Fruit fly (Drosophila melanogaster) whole organism, embryonic: Measurements from ENCODE around the gene Syx1A.

Source experiments
- Antp ChIP-seq: fragments of 200-800 bp; sonication (Bioruptor generic); optimal IDR thresholded peaks from 3 replicates; lab custom pipeline; 2016; ENCODE audit warnings: missing biosample characterization, missing genetic modification characterization
- Atf-2 ChIP-seq: fragments of 200-800 bp; sonication (Bioruptor generic); optimal IDR thresholded peaks from 2 replicates; lab custom pipeline; 2016; ENCODE audit warnings: missing biosample characterization, missing genetic modification characterization
- Atf6 ChIP-seq: fragments of 200-800 bp; sonication (Bioruptor generic); IDR thresholded peaks from 2 replicates; pipeline ENCODE4 v1.3.6; 2022; ENCODE audit warnings: missing biosample characterization, missing genetic modification characterization
- CG11695 ChIP-seq: fragments of 200-800 bp; sonication (Bioruptor generic); IDR thresholded peaks from 3 replicates; pipeline ENCODE4 v1.3.6; 2022; ENCODE audit warnings: missing biosample characterization, missing genetic modification characterization
- CG12219 ChIP-seq: fragments of 200-800 bp; sonication (Bioruptor generic); optimal IDR thresholded peaks from 3 replicates; lab custom pipeline; 2018; ENCODE audit warnings: missing biosample characterization, mild to moderate bottlenecking, missing genetic modification characterization
- CG15696 ChIP-seq: fragments of 200-800 bp; sonication (Bioruptor generic); optimal IDR thresholded peaks from 2 replicates; lab custom pipeline; 2019; ENCODE audit warnings: missing biosample characterization, mild to moderate bottlenecking, missing genetic modification characterization, moderate library complexity
- CG1603 ChIP-seq: fragments of 200-800 bp; sonication (Bioruptor generic); optimal IDR thresholded peaks from 2 replicates; lab custom pipeline; 2019; ENCODE audit warnings: missing biosample characterization, mild to moderate bottlenecking, missing genetic modification characterization, moderate library complexity
- CG3726 ChIP-seq: fragments of 200-800 bp; sonication (Bioruptor generic); IDR thresholded peaks from 3 replicates; pipeline ENCODE4, ENCODE4 v1.3.6; 2022; ENCODE audit warnings: missing biosample characterization, missing genetic modification characterization
- CG4282 ChIP-seq: fragments of 200-800 bp; sonication (Bioruptor generic); optimal IDR thresholded peaks from 2 replicates; lab custom pipeline; 2016; ENCODE audit warnings: missing biosample characterization, missing genetic modification characterization
- CG4360 ChIP-seq: fragments of 200-800 bp; sonication (Bioruptor generic); IDR thresholded peaks from 2 replicates; pipeline ENCODE4 v1.3.6; 2022; ENCODE audit warnings: missing biosample characterization, missing genetic modification characterization
- CG4404 ChIP-seq: fragments of 200-800 bp; sonication (Bioruptor generic); IDR thresholded peaks from 2 replicates; pipeline ENCODE4 v1.3.6; 2022; ENCODE audit warnings: missing biosample characterization, missing genetic modification characterization
- CG4820 ChIP-seq: fragments of 200-800 bp; sonication (Bioruptor generic); optimal IDR thresholded peaks from 3 replicates; lab custom pipeline; 2016; ENCODE audit warnings: missing biosample characterization, missing genetic modification characterization
- CG6254 ChIP-seq: fragments of 200-800 bp; sonication (Bioruptor generic); optimal IDR thresholded peaks from 3 replicates; lab custom pipeline; 2017; ENCODE audit warnings: mild to moderate bottlenecking, missing biosample characterization, missing genetic modification reagents, missing genetic modification characterization
- CG8089 ChIP-seq: fragments of 200-800 bp; sonication (Bioruptor generic); optimal IDR thresholded peaks from 3 replicates; lab custom pipeline; 2016; ENCODE audit warnings: missing biosample characterization, missing genetic modification characterization
- CoRest ChIP-seq: fragments of 200-800 bp; sonication (Bioruptor generic); optimal IDR thresholded peaks from 3 replicates; lab custom pipeline; 2018; ENCODE audit warnings: missing biosample characterization, mild to moderate bottlenecking, missing genetic modification characterization, moderate library complexity
- Doc3 ChIP-seq: fragments of 200-800 bp; sonication (Bioruptor generic); IDR thresholded peaks from 3 replicates; pipeline ENCODE4 v1.3.6; 2022; ENCODE audit warnings: missing biosample characterization, missing genetic modification characterization; ENCODE audit not compliant: partially characterized antibody
- H2.0 ChIP-seq: fragments of 200-800 bp; sonication (Bioruptor generic); IDR thresholded peaks from 2 replicates; pipeline ENCODE4 v1.3.6; 2022; ENCODE audit warnings: missing biosample characterization, missing genetic modification characterization
- Hey ChIP-seq: fragments of 200-800 bp; sonication (Bioruptor generic); optimal IDR thresholded peaks from 3 replicates; lab custom pipeline; 2018; ENCODE audit warnings: missing biosample characterization, mild to moderate bottlenecking, missing genetic modification characterization
- Hmx ChIP-seq: fragments of 200-800 bp; sonication (Bioruptor generic); optimal IDR thresholded peaks from 2 replicates; lab custom pipeline; 2016; ENCODE audit warnings: missing biosample characterization, missing genetic modification characterization
- Hsf ChIP-seq: fragments of 200-800 bp; sonication (Bioruptor generic); optimal IDR thresholded peaks from 3 replicates; lab custom pipeline; 2016; ENCODE audit warnings: missing biosample characterization, missing genetic modification characterization
- MESR4 ChIP-seq: fragments of 200-800 bp; sonication (Bioruptor generic); optimal IDR thresholded peaks from 2 replicates; lab custom pipeline; 2018; ENCODE audit warnings: missing biosample characterization, mild to moderate bottlenecking, missing genetic modification characterization, moderate library complexity
- Meics ChIP-seq: fragments of 200-800 bp; sonication (Bioruptor generic); optimal IDR thresholded peaks from 2 replicates; lab custom pipeline; 2017; ENCODE audit warnings: missing biosample characterization, mild to moderate bottlenecking, missing genetic modification characterization
- Oli ChIP-seq: fragments of 200-800 bp; sonication (Bioruptor generic); optimal IDR thresholded peaks from 2 replicates; lab custom pipeline; 2018; ENCODE audit warnings: missing biosample characterization, mild to moderate bottlenecking, missing genetic modification characterization, moderate library complexity
- Vsx1 ChIP-seq: fragments of 200-800 bp; sonication (Bioruptor generic); optimal IDR thresholded peaks from 2 replicates; lab custom pipeline; 2017; ENCODE audit warnings: missing biosample characterization, mild to moderate bottlenecking, missing genetic modification characterization, missing genetic modification reagents
- ara ChIP-seq: fragments of 200-800 bp; sonication (Bioruptor generic); IDR thresholded peaks from 2 replicates; pipeline ENCODE4 v1.3.6; 2022; ENCODE audit warnings: missing biosample characterization, missing genetic modification characterization
- chm ChIP-seq: fragments of 200-800 bp; sonication (Bioruptor generic); IDR thresholded peaks from 2 replicates; pipeline ENCODE4 v1.3.6; 2022; ENCODE audit warnings: missing biosample characterization, missing genetic modification characterization
- crol ChIP-seq: fragments of 200-800 bp; sonication (Bioruptor generic); IDR thresholded peaks from 2 replicates; pipeline ENCODE4 v1.3.6; 2022; ENCODE audit warnings: missing biosample characterization, missing genetic modification characterization
- danr ChIP-seq: fragments of 200-800 bp; sonication (Bioruptor generic); IDR thresholded peaks from 2 replicates; pipeline ENCODE4 v1.3.6; 2022; ENCODE audit warnings: missing biosample characterization, missing genetic modification characterization
- dmrt99B ChIP-seq: fragments of 200-800 bp; sonication (Bioruptor generic); optimal IDR thresholded peaks from 2 replicates; lab custom pipeline; 2018; ENCODE audit warnings: missing biosample characterization, mild to moderate bottlenecking, missing genetic modification characterization, moderate library complexity
- dpn ChIP-seq, 2 experiments: fragments of 200-800 bp; sonication (Bioruptor generic); optimal IDR thresholded peaks; 3 replicates each; lab custom pipeline; 2016; ENCODE audit warnings: missing biosample characterization in 2 of 2, missing genetic modification characterization in 2 of 2
- exex ChIP-seq: fragments of 200-800 bp; sonication (Bioruptor generic); optimal IDR thresholded peaks from 4 replicates; lab custom pipeline; 2018; ENCODE audit warnings: missing biosample characterization, mild to moderate bottlenecking, missing genetic modification characterization, moderate library complexity
- jing ChIP-seq: fragments of 200-800 bp; sonication (Bioruptor generic); optimal IDR thresholded peaks from 2 replicates; lab custom pipeline; 2018; ENCODE audit warnings: missing biosample characterization, mild to moderate bottlenecking, missing genetic modification characterization
- kah ChIP-seq: fragments of 200-800 bp; sonication (Bioruptor generic); optimal IDR thresholded peaks from 2 replicates; lab custom pipeline; 2018; ENCODE audit warnings: missing biosample characterization, mild to moderate bottlenecking, missing genetic modification characterization
- kni ChIP-seq: fragments of 200-800 bp; sonication (Bioruptor generic); optimal IDR thresholded peaks from 3 replicates; lab custom pipeline; 2017; ENCODE audit warnings: mild to moderate bottlenecking, missing biosample characterization, missing genetic modification reagents, missing genetic modification characterization
- nerfin-2 ChIP-seq: fragments of 200-800 bp; sonication (Bioruptor generic); IDR thresholded peaks from 2 replicates; pipeline ENCODE4 v1.3.6; 2022; ENCODE audit warnings: missing biosample characterization, missing genetic modification characterization; ENCODE audit not compliant: partially characterized antibody
- odd ChIP-seq: fragments of 200-800 bp; sonication (Bioruptor generic); optimal IDR thresholded peaks from 2 replicates; lab custom pipeline; 2017; ENCODE audit warnings: missing biosample characterization, mild to moderate bottlenecking, missing genetic modification characterization
- p53 ChIP-seq: fragments of 200-800 bp; sonication (Bioruptor generic); optimal IDR thresholded peaks from 2 replicates; lab custom pipeline; 2016; ENCODE audit warnings: missing biosample characterization, missing genetic modification characterization
- pan ChIP-seq, 4 experiments: fragments of >200 bp in 3 of 4; fragments of 200-800 bp in 1 of 4; sonication (Bioruptor generic) in 1 of 4; optimal IDR thresholded peaks in 3 of 4; IDR thresholded peaks in 1 of 4; 2 replicates each; pipeline versions ENCODE4 v1.3.6 to Lab custom; 2017 to 2022; ENCODE audit warnings: missing biosample characterization in 2 of 4, missing genetic modification characterization in 2 of 4, mixed read lengths in 1 of 4
- pfk ChIP-seq: fragments of 200-800 bp; sonication (Bioruptor generic); optimal IDR thresholded peaks from 2 replicates; lab custom pipeline; 2018; ENCODE audit warnings: missing biosample characterization, mild to moderate bottlenecking, missing genetic modification characterization, moderate library complexity
- so ChIP-seq: fragments of 200-800 bp; sonication (Bioruptor generic); IDR thresholded peaks from 3 replicates; pipeline ENCODE4 v1.3.6; 2022; ENCODE audit warnings: missing biosample characterization, missing genetic modification characterization
- sr ChIP-seq: fragments of 200-800 bp; sonication (Bioruptor generic); IDR thresholded peaks from 3 replicates; pipeline ENCODE4 v1.3.6; 2022; ENCODE audit warnings: missing biosample characterization, missing genetic modification characterization
- sug ChIP-seq: fragments of 200-800 bp; optimal IDR thresholded peaks from 2 replicates; lab custom pipeline; 2019; ENCODE audit warnings: missing biosample characterization, mild to moderate bottlenecking, missing genetic modification characterization, moderate library complexity
- trem ChIP-seq: fragments of 200-800 bp; optimal IDR thresholded peaks from 3 replicates; lab custom pipeline; 2019; ENCODE audit warnings: missing biosample characterization, mild to moderate bottlenecking, missing genetic modification characterization, moderate library complexity
- trh ChIP-seq: fragments of 200-800 bp; sonication (Bioruptor generic); optimal IDR thresholded peaks from 2 replicates; lab custom pipeline; 2016; ENCODE audit warnings: missing biosample characterization, missing genetic modification characterization
- wek ChIP-seq: fragments of 200-800 bp; sonication (Bioruptor generic); optimal IDR thresholded peaks from 3 replicates; lab custom pipeline; 2018; ENCODE audit warnings: missing biosample characterization, mild to moderate bottlenecking, missing genetic modification characterization, moderate library complexity
- wor ChIP-seq: fragments of 200-800 bp; sonication (Bioruptor generic); IDR thresholded peaks from 2 replicates; pipeline ENCODE4 v1.3.6; 2022; ENCODE audit warnings: missing biosample characterization, missing genetic modification characterization
- z ChIP-seq: fragments of 200-800 bp; sonication (Bioruptor generic); IDR thresholded peaks from 3 replicates; pipeline ENCODE4 v1.3.6; 2022; ENCODE audit warnings: missing biosample characterization, missing genetic modification characterization
- zen ChIP-seq: fragments of 200-800 bp; sonication (Bioruptor generic); optimal IDR thresholded peaks from 3 replicates; lab custom pipeline; 2018; ENCODE audit warnings: missing biosample characterization, mild to moderate bottlenecking, missing genetic modification characterization, moderate library complexity

The Syx1A gene

dm6 chr3R:24151924-24152809 lies 46.6 kb upstream of the Syx1A start, which contains the start of the genes p38a and CG6178 (continued):
- TF ChIP-seq CG1603 (tag; lab: Kevin White, UChicago) (peak; percentile 42), CoRest (tag; lab: Kevin White, UChicago) (peak; percentile 99), Atf-2 (GFP tag; lab: Kevin White, UChicago) (peak; percentile 43), kni (GFP tag; lab: Kevin White, UChicago) (no peak), nerfin-2 (GFP tag; lab: Robert Waterston, UW) (no peak), trh (peak; percentile 84), chm (GFP tag; lab: Robert Waterston, UW) (peak; percentile 65; the same call in 1 of the 2 replicates), odd (peak; percentile 96), CG4360 (GFP tag; lab: Robert Waterston, UW) (peak; percentile 54), kah (GFP tag; lab: Kevin White, UChicago) (peak; percentile 92), p53 (GFP tag; lab: Kevin White, UChicago) (no peak), CG4282 (GFP tag; lab: Kevin White, UChicago) (no peak), Vsx1 (peak; percentile 89), crol (GFP tag; lab: Robert Waterston, UW) (peak; percentile 57), CG15696 (peak; percentile 92), CG12219 (GFP tag; lab: Kevin White, UChicago) (peak; percentile 84), trem (peak; percentile 93), sr (GFP tag; lab: Robert Waterston, UW) (peak; percentile 68; the same call in 2 of the 3 replicates), H2.0 (GFP tag; lab: Robert Waterston, UW) (peak; percentile 94), CG3726 (GFP tag; lab: Robert Waterston, UW) (peak; percentile 95), CG11695 (GFP tag; lab: Robert Waterston, UW) (peak; percentile 98), Oli (tag; lab: Kevin White, UChicago) (peak; percentile 99), CG4404 (GFP tag; lab: Robert Waterston, UW) (peak; percentile 88), jing (peak; percentile 82), Hey (tag; lab: Kevin White, UChicago) (peak; percentile 53), danr (peak; percentile 94), z (GFP tag; lab: Robert Waterston, UW) (peak; percentile 43; the same call in 1 of the 3 replicates), pan (optimal IDR thresholded peaks at IDR 0.05; lab: Kevin White, UChicago) (no peak), pan (GFP tag; optimal IDR thresholded peaks at IDR 0.05 in 1 of 2, IDR thresholded peaks at IDR 0.05 in 1 of 2) (peak in 1 of 2 experiments; percentile 97), CG4820 (GFP tag; lab: Kevin White, UChicago) (peak; percentile 91), sug (peak; percentile 95), pfk (GFP tag; lab: Kevin White, UChicago) (peak; percentile 43), dpn (GFP tag; optimal IDR thresholded peaks at IDR 0.05; lab: Kevin White, UChicago) (peak; percentile 51 to 94), Hmx (GFP tag; lab: Kevin White, UChicago) (no peak), Meics (GFP tag; lab: Kevin White, UChicago) (peak; percentile 98), dmrt99B (tag; lab: Kevin White, UChicago) (peak; percentile 99), ara (GFP tag; lab: Robert Waterston, UW) (peak; percentile 88), Antp (GFP tag; lab: Kevin White, UChicago) (peak; percentile 51), CG8089 (GFP tag; lab: Kevin White, UChicago) (no peak), Atf6 (peak; percentile 92), CG6254 (GFP tag; lab: Kevin White, UChicago) (peak; percentile 88), Doc3 (no peak), wor (GFP tag; lab: Robert Waterston, UW) (peak; percentile 96), wek (GFP tag; lab: Kevin White, UChicago) (peak; percentile 56), zen (tag; lab: Kevin White, UChicago) (peak; percentile 93), exex (peak; percentile 89), so (GFP tag; lab: Robert Waterston, UW) (peak; percentile 96), Hsf (peak; percentile 66), MESR4 (GFP tag; lab: Kevin White, UChicago) (peak; percentile 5)
